Worm (Caenorhabditis elegans) whole organism, dauer: ENCODE data around the gene ucp-4.

Experiments used
- unc-62 ChIP-seq: sonication (generic microtip); optimal IDR thresholded peaks from 2 replicates; lab custom pipeline; 2017; ENCODE audit warnings: missing biosample characterization, missing genetic modification reagents, missing genetic modification characterization

The ucp-4 gene

ce11 chrV:9334216-9334615, at the start of gene ucp-4:
TSS of gene ucp-4 (plus strand) at chrV:9334298.
- no peak for TF ChIP-seq unc-62

ce11 chrV:9287460-9287859, 46.6 kb upstream of the ucp-4 start, which contains the start of gene lron-2:
TSS of gene lron-2 (minus strand) at chrV:9287560.
- TF ChIP-seq unc-62, result no peak

- TF ChIP-seq unc-62, result no peak
Observed at ce11 chrV:9291919-9292318, 42.2 kb upstream of the ucp-4 start, which contains the start of gene ZK682.7. TSS of gene ZK682.7 (minus strand) at chrV:9292165.

DNA sequence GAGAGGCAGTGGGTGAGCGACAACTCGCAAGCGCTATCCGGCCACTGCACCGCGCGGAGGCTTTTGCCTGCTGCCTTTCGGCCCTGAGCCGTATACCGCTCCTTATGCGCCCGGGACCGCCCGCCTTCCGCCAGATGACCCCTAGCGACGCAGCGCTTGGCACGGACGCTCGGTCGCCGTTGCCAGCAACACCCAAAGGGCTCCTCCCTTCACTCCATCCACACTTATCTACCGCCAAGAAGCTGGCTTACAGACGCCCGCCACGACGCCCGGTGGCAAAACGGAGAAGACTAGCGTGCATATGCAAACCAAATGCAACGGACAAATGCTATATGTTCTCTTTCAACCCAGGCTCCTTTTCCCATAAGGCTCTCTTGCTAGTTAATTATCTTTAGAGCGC, 40.7 kb upstream of the ucp-4 start:
- no peak for TF ChIP-seq unc-62

- TF ChIP-seq unc-62, result no peak
Observed at ce11 chrV:9295581-9295980, 38.5 kb upstream of the ucp-4 start.

ce11 chrV:9297332-9297731, 36.8 kb upstream of the ucp-4 start, which contains the start of gene F44A2.5:
TSS of gene F44A2.5 (plus strand) at chrV:9297632.
- no peak for TF ChIP-seq unc-62

DNA sequence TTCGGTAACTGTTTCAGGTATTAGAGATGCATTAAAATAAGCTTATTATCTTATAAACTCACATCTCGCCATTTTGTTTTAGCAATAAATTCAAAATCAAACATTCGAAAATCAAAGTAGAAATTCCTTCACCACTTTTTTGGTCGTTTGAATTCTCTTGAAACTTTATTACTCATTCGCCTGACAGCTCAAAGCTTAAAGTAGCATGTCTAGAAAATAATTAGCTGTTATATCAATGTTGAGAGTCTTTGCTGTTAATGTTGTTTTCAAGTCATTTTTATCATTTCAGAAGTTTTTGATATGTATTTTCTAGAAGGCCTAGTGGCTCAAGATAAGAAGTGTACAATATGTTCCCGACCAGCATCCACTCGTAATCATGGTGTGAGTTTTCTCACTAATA, 31.1 kb upstream of the ucp-4 start, which contains the start of gene nhr-39:
TSS of gene nhr-39 (plus strand) at position 301 of the 400 bp plus-strand sequence.
- TF ChIP-seq unc-62, result no peak

DNA sequence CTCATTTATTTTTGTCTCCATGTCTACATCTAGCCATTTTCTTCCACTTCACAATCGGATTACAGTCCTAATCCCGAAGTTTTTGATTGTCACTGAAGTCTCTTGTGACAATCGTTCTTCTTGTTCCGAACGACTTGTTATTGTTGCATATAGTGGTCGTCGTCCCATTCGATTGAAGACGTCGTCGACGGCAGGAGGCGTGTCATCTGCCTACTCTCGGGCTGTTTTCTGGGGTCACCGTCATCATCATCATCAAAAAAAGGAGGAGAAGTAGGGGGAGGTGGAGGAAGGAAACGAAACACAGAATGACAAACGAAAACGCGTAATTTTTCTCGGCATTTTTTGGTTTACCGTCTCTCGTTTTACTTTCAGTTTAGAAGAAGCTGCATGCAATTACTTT, 29.0 kb upstream of the ucp-4 start, which contains the start of gene F44A2.3:
TSS of gene F44A2.3 (plus strand) at position 301 of the 400 bp plus-strand sequence.
- TF ChIP-seq unc-62, result no peak

DNA sequence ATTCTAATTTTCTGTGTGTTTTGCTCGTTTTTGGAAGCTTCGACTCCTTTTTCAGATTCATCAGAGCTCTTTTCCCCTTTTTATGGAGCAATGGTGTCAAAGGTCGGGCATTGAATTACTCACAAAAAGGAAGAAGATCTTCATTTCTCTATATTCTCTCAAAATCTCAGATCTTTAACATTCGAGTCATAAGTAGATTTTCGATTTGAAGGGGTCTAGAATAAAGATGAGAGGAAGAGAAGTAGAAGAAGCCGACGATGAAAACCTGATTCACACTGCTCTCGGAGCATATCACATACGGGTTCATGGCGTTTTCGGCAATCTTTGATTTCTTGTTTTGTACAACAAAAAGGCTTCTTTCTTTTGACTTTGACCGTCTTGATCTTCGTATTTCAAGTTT, 21.7 kb upstream of the ucp-4 start:
- TF ChIP-seq unc-62, result no peak

DNA sequence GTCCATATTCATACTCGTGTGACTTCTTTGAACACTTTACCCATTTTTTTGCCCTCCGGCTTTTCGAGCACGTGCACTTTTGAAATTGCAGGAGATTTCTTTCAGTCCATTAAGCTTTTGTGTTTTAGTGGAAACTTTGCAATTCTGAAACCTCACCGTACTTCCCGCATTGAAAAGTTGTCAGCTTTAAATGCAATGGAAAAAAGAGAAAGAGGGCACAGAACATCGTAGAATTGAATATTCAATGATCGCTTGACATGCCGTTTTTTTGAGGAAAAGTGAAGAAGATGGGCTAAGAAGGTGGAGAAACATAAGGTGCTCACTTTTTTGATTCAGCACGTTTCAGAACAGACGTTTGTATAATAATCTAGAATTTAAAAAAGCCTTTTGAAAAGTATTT, 19.7 kb upstream of the ucp-4 start:
- TF ChIP-seq unc-62, result no peak

DNA sequence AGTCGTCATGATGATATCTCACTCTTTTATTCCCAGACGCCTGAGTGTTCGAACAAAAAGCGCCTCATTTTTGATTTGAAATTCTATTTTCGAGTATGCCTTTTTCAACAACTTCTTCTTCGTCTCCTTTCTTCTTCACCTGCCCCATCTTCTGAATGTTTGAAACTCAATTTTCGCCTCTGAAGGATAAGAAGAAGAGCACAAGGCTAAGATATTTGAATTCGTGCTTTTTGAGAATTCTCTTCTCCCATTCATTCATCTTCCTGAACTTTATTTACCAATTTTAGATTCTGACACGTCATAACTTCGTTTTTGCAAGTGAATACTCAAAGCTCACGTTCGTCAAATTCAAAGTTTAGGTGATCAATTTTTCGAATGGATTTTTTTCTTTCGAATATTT, 17.1 kb upstream of the ucp-4 start:
- no peak for TF ChIP-seq unc-62

DNA sequence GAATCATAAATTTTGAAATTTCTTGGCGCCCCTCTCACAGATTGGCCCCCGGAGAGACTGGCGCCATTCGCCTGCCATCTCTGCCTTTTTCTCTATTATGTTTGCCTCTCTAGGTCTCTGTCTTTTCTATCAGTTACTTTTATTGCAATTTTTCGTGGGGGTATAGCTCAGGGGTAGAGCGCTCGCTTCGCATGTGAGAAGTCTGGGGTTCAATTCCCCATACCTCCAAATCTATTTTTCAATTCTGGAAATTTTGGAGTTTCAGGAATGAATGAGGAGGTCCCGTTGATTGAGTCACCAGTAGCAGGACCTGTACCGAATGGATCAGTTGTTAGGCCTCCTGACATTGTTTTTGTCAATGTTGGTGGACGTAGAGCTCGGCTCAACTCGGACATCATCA, 16.1 kb upstream of the ucp-4 start, which contains the start of gene kvs-3:
TSS of gene kvs-3 (plus strand) at position 266 of the 400 bp plus-strand sequence.
- no peak for TF ChIP-seq unc-62

- no peak for TF ChIP-seq unc-62
Observed at ce11 chrV:9321185-9321584, 12.9 kb upstream of the ucp-4 start, which contains the start of gene F44A2.7. TSS of gene F44A2.7 (plus strand) at chrV:9321485.

DNA sequence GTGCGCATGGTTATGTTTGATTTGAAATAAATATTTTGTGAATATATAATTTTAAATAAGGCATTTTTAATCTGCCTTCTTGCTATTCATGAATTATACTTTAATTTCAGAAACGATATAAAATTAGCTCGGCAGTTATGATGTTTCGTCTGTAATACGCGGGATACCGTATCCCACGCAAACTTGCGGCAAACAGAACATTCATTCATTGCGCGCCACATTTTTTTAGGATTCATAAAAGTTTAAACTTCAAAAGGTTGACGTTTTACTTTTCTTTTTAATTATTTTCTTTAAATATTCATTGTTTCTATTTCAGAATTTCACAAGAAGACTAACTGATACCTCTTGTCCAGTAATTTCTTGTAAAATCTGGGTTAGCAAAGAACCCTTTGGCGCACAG, 11.2 kb upstream of the ucp-4 start, which contains the start of gene tag-153:
TSS of gene tag-153 (plus strand) at position 200 of the 400 bp plus-strand sequence.
- TF ChIP-seq unc-62, result no peak

ce11 chrV:9324167-9324566, 9.9 kb upstream of the ucp-4 start:
- TF ChIP-seq unc-62, result no peak

- no peak for TF ChIP-seq unc-62
Observed at ce11 chrV:9326903-9327302, 7.2 kb upstream of the ucp-4 start.

- TF ChIP-seq unc-62, result no peak
Observed at ce11 chrV:9327691-9328090, 6.4 kb upstream of the ucp-4 start.

ce11 chrV:9328670-9329069, 5.4 kb upstream of the ucp-4 start, which contains the start of gene K07B1.4:
TSS of gene K07B1.4 (plus strand) at chrV:9328970.
- TF ChIP-seq unc-62, result no peak
